Worm (Caenorhabditis elegans) whole organism, midembryonic: ENCODE measurements around the gene cts-1.

Source experiments
- T22C8.4 ChIP-seq: fragments of 200-800 bp; sonication (Bioruptor generic); IDR thresholded peaks from 2 replicates; pipeline ENCODE4 v1.3.6; 2022; ENCODE audit warnings: missing genetic modification characterization, missing compliant biosample characterization
- cog-1 ChIP-seq: sonication (generic microtip); optimal IDR thresholded peaks from 2 replicates; lab custom pipeline; 2016; ENCODE audit warnings: missing genetic modification characterization, missing compliant biosample characterization
- flt-1 ChIP-seq: fragments of 200-800 bp; sonication (Bioruptor generic); IDR thresholded peaks from 2 replicates; pipeline ENCODE4 v1.3.6; 2022; ENCODE audit warnings: missing genetic modification characterization, missing compliant biosample characterization
- klf-2 ChIP-seq: fragments of 200-800 bp; sonication (Bioruptor generic); conservative IDR thresholded peaks from 2 replicates; pipeline ENCODE4 v1.3.6; 2022; ENCODE audit warnings: missing genetic modification reagents, missing genetic modification characterization, missing compliant biosample characterization
- med-1 ChIP-seq: sonication (generic microtip); optimal IDR thresholded peaks from 2 replicates; lab custom pipeline; 2017; ENCODE audit warnings: missing genetic modification characterization, mild to moderate bottlenecking, missing compliant biosample characterization, antibody characterized with exemption, missing genetic modification reagents; ENCODE audit not compliant: insufficient read depth
- ref-1 ChIP-seq: fragments of 200-800 bp; sonication (Bioruptor generic); conservative IDR thresholded peaks from 2 replicates; pipeline ENCODE4 v1.3.6; 2022; ENCODE audit warnings: missing genetic modification reagents, missing genetic modification characterization, missing compliant biosample characterization
- tab-1 ChIP-seq: fragments of 200-800 bp; sonication (Bioruptor generic); IDR thresholded peaks from 2 replicates; pipeline ENCODE4 v1.3.6; 2022; ENCODE audit warnings: missing genetic modification characterization, missing compliant biosample characterization
- ztf-23 ChIP-seq: fragments of 200-800 bp; sonication (Bioruptor generic); IDR thresholded peaks from 2 replicates; pipeline ENCODE4 v1.3.6; 2022; ENCODE audit warnings: missing genetic modification reagents, missing genetic modification characterization, missing compliant biosample characterization
- ztf-29 ChIP-seq: fragments of 200-800 bp; sonication (Bioruptor generic); IDR thresholded peaks from 2 replicates; pipeline ENCODE4 v1.3.6; 2022; ENCODE audit warnings: missing genetic modification reagents, missing genetic modification characterization, missing compliant biosample characterization

Gene cts-1

DNA sequence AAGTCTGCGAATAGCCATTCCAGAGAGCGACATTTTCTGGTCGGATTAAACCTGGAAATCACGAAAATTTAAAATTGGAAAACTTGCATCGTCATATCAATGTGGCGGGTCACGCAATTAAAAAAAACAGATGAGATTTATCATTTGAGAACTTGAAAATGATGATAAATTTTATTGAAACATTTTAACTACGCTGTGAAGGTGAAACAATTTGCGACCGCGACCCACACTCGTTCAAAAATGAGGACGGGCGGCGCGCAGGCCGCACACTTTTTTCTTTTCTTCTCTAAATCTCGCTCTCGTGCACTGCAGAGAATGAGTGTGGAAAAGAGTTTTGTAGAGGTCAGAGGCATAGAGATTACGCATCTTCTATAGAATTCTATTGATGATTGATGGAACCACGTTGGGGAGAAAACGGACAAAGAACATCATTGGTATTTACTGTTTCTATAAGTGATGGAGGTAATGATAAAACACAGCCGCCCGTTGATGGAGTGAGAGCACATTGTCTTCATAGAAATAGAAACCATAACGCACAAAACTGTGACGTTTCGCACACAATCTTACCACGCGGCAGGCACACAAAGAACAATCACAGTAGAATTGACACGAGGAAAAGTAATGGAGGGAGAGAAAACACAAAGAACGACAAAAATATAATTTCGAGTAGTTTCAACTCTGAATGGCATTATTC, at the start of gene cts-1:
TSS of gene cts-1 (minus strand) at position 51 of the 694 bp plus-strand sequence.
- TF ChIP-seq tab-1 (GFP tag; lab: Robert Waterston, UW) (no peak), cog-1 (tag; lab: Kevin White, UChicago) (peak; percentile 19)

DNA sequence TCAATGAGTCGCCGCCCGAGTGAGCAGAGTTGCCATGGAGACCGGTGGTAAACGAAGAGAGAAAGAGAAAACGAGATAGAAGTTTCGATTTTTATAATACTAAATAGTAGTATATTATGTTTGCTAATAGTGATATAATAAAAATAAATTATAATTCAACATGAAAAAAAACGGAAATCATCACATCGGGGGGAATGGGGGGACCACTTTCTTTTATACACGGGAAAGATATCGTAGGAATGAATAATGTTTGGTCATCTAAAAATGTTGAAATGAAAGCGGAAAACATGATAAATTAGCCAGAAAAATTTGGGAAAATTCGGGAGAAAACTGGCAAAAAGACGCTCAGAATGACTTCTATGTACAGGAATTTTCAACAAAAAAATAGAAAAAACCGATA, 45.2 kb upstream of the cts-1 start, which contains the start of gene bbs-5:
TSS of gene bbs-5 (minus strand) at position 101 of the 400 bp plus-strand sequence.
- no peak for TF ChIP-seq tab-1 (GFP tag; lab: Robert Waterston, UW)
- no peak for TF ChIP-seq ztf-23 (GFP tag; lab: Robert Waterston, UW)
- no peak for TF ChIP-seq cog-1 (tag; lab: Kevin White, UChicago)
- no peak for TF ChIP-seq T22C8.4 (GFP tag; lab: Robert Waterston, UW)
- no peak for TF ChIP-seq ztf-29 (GFP tag; lab: Robert Waterston, UW)

DNA sequence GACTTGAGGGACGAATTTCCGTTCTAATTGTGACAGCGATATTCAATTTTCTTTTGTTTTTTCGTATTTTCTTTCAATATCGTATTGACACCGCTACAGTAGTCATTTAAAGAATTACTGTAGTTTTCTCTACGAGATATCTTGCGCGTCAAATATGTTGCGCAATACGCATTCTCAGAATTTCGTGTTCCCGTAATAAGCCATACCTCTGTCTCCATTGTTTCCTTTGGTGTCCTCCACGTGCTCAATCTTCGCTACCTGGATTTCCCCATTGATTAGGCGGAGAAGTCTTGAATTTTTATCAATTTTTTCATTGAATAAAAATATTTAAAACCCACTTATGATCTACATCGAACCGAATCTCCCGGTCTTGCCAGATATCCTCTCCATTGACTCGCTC, 44.8 kb upstream of the cts-1 start:
- TF ChIP-seq klf-2 (GFP tag; lab: Robert Waterston, UW) (no peak), T22C8.4 (GFP tag; lab: Robert Waterston, UW) (no peak), ztf-29 (GFP tag; lab: Robert Waterston, UW) (no peak), ref-1 (GFP tag; lab: Robert Waterston, UW) (no peak), ztf-23 (GFP tag; lab: Robert Waterston, UW) (no peak), cog-1 (tag; lab: Kevin White, UChicago) (no peak), flt-1 (GFP tag; lab: Robert Waterston, UW) (no peak), med-1 (GFP tag; lab: Kevin White, UChicago) (no peak), tab-1 (GFP tag; lab: Robert Waterston, UW) (no peak)

DNA sequence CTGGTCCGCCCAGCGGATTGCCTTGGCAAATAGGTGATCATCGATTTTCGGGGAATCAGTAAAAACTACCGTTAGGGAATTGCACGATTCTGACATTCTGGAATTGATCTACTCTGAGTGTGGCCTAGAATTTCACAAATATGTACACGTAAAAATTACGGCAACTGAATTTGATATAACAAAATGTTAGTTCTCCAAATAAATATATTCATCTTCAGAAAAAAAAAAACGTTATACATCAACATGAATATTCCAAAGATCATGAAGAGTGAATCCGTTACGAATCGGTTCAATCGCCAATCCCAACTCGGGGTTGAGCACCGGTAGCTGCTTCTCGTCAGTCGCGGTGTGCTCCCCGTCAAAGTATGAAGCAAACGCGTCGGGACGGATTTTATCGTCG, 42.2 kb upstream of the cts-1 start, which contains the start of gene rip-1:
TSS of gene rip-1 (minus strand) at position 101 of the 400 bp plus-strand sequence.
- TF ChIP-seq cog-1 (tag; lab: Kevin White, UChicago), result no peak
- TF ChIP-seq ztf-23 (GFP tag; lab: Robert Waterston, UW), result no peak
- no peak for TF ChIP-seq flt-1 (GFP tag; lab: Robert Waterston, UW)
- no peak for TF ChIP-seq tab-1 (GFP tag; lab: Robert Waterston, UW)
- no peak for TF ChIP-seq ztf-29 (GFP tag; lab: Robert Waterston, UW)
- TF ChIP-seq klf-2 (GFP tag; lab: Robert Waterston, UW), result no peak
- TF ChIP-seq med-1 (GFP tag; lab: Kevin White, UChicago), result no peak
- TF ChIP-seq ref-1 (GFP tag; lab: Robert Waterston, UW), result no peak
- no peak for TF ChIP-seq T22C8.4 (GFP tag; lab: Robert Waterston, UW)

DNA sequence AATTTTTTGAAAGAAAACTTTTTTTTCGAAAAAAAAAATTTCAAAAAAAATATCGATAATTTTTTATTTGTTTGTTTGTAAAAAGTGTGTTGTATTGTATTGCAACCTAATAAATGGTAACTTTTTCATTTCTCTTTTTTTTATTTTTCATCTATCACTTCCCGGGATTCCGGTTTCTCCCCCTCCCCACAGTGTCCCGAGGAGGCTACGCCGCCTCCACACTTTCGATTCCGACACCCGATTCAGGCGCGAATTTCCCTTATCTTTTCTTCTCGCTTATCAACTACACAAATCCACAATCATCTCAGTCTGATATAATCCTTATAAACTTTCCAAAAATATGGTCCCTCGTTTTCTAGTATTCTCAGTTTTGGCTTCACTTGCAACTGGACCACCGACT, 38.1 kb upstream of the cts-1 start, which contains the start of gene R01H10.4:
TSS of gene R01H10.4 (plus strand) at position 236 of the 400 bp plus-strand sequence.
- TF ChIP-seq T22C8.4 (GFP tag; lab: Robert Waterston, UW) (no peak), med-1 (GFP tag; lab: Kevin White, UChicago) (no peak), flt-1 (GFP tag; lab: Robert Waterston, UW) (no peak), ztf-23 (GFP tag; lab: Robert Waterston, UW) (no peak)

DNA sequence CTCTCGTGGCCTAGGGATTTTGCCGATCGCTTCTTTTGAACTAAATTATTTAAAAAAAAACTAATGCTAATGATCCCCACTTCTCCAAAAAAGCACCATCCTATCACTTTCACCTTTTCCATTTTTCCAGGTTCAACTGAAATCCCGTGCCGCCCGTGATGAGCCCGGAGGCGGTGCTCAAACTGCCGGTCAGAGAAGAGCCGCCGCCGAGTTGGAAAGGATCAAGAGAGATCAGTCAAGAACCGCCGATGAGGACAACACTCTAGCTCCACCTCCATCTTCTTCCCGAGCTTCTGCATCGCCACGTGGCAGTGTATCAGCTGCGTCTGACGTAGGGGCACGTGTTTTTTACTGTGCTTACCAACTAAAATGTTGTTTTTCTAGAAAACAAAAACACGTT, 36.9 kb upstream of the cts-1 start:
- TF ChIP-seq cog-1 (tag; lab: Kevin White, UChicago) (no peak), klf-2 (GFP tag; lab: Robert Waterston, UW) (no peak), tab-1 (GFP tag; lab: Robert Waterston, UW) (no peak), flt-1 (GFP tag; lab: Robert Waterston, UW) (no peak), med-1 (GFP tag; lab: Kevin White, UChicago) (no peak), ref-1 (GFP tag; lab: Robert Waterston, UW) (no peak), ztf-23 (GFP tag; lab: Robert Waterston, UW) (no peak), T22C8.4 (GFP tag; lab: Robert Waterston, UW) (no peak), ztf-29 (GFP tag; lab: Robert Waterston, UW) (no peak)

DNA sequence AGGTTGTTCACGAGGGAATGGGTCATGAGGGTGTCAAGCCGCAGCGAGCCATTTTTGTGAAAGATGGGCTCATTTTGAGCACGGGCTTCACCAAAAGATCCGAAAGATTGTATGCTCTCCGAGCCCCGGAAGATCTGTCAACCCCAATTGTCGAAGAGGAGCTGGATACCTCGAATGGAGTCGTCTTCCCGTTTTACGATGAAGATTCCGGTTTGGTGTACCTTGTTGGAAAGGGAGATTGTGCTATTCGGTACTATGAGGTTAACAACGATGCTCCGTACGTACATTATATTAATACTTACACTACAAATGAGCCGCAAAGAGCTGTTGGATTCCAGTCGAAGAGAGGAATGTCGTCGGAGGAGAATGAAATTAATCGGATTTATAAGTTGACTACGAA, 34.7 kb upstream of the cts-1 start:
- TF ChIP-seq T22C8.4 (GFP tag; lab: Robert Waterston, UW), result no peak
- no peak for TF ChIP-seq ref-1 (GFP tag; lab: Robert Waterston, UW)
- TF ChIP-seq klf-2 (GFP tag; lab: Robert Waterston, UW), result no peak
- no peak for TF ChIP-seq ztf-29 (GFP tag; lab: Robert Waterston, UW)
- no peak for TF ChIP-seq cog-1 (tag; lab: Kevin White, UChicago)
- no peak for TF ChIP-seq flt-1 (GFP tag; lab: Robert Waterston, UW)
- no peak for TF ChIP-seq tab-1 (GFP tag; lab: Robert Waterston, UW)
- TF ChIP-seq med-1 (GFP tag; lab: Kevin White, UChicago), result no peak
- TF ChIP-seq ztf-23 (GFP tag; lab: Robert Waterston, UW), result no peak

DNA sequence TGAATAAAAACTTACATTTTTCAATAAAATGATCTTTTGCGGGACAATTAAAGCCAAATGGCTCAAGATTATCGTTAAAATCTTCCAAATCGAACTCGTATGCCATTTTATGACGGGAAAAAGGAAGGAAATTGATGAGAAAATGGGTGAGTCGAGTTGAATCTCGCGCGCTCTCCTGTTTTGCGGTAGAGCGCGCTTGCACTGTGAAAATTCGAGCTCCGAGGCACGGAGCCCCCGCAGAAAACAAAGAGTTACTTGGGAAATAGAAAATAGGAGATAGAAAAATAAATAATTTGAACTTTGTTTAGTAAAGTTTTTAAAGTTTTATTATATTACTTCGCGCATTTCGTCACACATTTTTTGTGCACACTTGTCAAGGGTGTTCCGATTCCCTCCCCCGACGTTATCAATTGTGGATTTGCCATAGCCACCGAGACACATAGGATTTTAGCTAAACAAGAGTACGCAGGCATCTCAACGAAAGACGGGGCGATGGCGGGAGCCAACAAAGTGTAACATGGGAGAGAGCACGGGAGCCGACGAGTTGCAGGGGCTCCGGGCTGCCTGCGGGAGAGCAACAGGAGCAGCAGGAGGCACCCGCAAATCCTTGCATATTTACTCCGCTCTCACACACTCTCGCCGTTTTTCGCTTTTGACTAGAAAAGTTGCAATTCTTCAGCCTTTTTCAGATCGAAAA, 32.2 kb upstream of the cts-1 start, which contains the start of the genes div-1 and cor-1:
TSS of gene div-1 (minus strand) at position 119 of the 697 bp plus-strand sequence.
TSS of gene cor-1 (plus strand) at position 671 of the 697 bp plus-strand sequence.
- 0 out of 2 replicates have a peak, but pooled peaks have one; percentile 8 for TF ChIP-seq ref-1 (GFP tag; lab: Robert Waterston, UW)
- TF ChIP-seq cog-1 (tag; lab: Kevin White, UChicago), result no peak
- no peak for TF ChIP-seq ztf-23 (GFP tag; lab: Robert Waterston, UW)
- TF ChIP-seq T22C8.4 (GFP tag; lab: Robert Waterston, UW), result no peak
- TF ChIP-seq med-1 (GFP tag; lab: Kevin White, UChicago), result no peak

DNA sequence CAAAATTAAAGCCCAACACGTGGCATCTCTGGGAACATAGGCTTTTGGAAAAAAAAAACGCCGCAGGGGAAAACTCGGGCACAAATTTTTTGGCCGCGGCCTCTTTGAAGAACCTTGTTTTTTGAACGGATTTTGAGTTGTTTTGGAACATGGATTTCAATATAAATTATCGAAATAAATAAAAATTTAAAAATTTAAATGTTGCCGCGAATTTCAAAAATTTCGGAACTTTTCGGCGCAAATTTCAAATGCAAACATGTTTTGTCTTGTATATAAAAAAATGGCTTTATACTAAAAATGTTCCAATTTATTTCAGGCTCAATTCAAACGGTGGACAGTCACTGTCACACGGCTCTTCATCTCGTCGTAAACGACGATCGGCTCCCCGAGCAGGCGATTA, 27.6 kb upstream of the cts-1 start:
- TF ChIP-seq cog-1 (tag; lab: Kevin White, UChicago), result no peak
- TF ChIP-seq klf-2 (GFP tag; lab: Robert Waterston, UW), result no peak
- TF ChIP-seq T22C8.4 (GFP tag; lab: Robert Waterston, UW), result no peak
- no peak for TF ChIP-seq ztf-23 (GFP tag; lab: Robert Waterston, UW)
- no peak for TF ChIP-seq ref-1 (GFP tag; lab: Robert Waterston, UW)
- no peak for TF ChIP-seq ztf-29 (GFP tag; lab: Robert Waterston, UW)
- TF ChIP-seq flt-1 (GFP tag; lab: Robert Waterston, UW), result no peak
- no peak for TF ChIP-seq med-1 (GFP tag; lab: Kevin White, UChicago)
- no peak for TF ChIP-seq tab-1 (GFP tag; lab: Robert Waterston, UW)
